Worm (Caenorhabditis elegans): ENCODE data around the gene nas-20.

- TF ChIP-seq hmg-1.2 (GFP tag; IDR thresholded peaks at IDR 0.05) = no peak
- TF ChIP-seq egl-44 (GFP tag; IDR thresholded peaks at IDR 0.05) = no peak
- no peak for TF ChIP-seq athp-1 (tag; optimal IDR thresholded peaks at IDR 0.05)
- TF ChIP-seq ama-1 (optimal IDR thresholded peaks at IDR 0.05) = no peak
- TF ChIP-seq ama-1 (GFP tag; optimal IDR thresholded peaks at IDR 0.05) = no peak
- TF ChIP-seq mcd-1 (GFP tag; IDR thresholded peaks at IDR 0.05) = no peak
- TF ChIP-seq lin-35 (GFP tag; optimal IDR thresholded peaks at IDR 0.05) = no peak
- TF ChIP-seq ztf-18 (tag; optimal IDR thresholded peaks at IDR 0.05) = no peak
- TF ChIP-seq lsy-27 (tag; optimal IDR thresholded peaks at IDR 0.05; ENCODE audit: borderline replicate concordance, insufficient read depth) = no peak
- TF ChIP-seq Y79H2A.3 (GFP tag; conservative IDR thresholded peaks at IDR 0.05) = no peak
- no peak for TF ChIP-seq F52B5.7 (tag; optimal IDR thresholded peaks at IDR 0.05)
- TF ChIP-seq cebp-2 (GFP tag; IDR thresholded peaks at IDR 0.05) = no peak
- TF ChIP-seq snpc-4 (GFP tag; optimal IDR thresholded peaks at IDR 0.05) = no peak
- no peak for TF ChIP-seq snpc-4 (tag; optimal IDR thresholded peaks at IDR 0.05)
- TF ChIP-seq atf-7 (tag; optimal IDR thresholded peaks at IDR 0.05) = no peak
- no peak for TF ChIP-seq unc-62 (GFP tag; optimal IDR thresholded peaks at IDR 0.05)
These were observed 2.3 kb upstream of the nas-20 start, which contains the start of gene nas-22 for ce11 chrV:11474399-11474798.
